Fruit fly (Drosophila melanogaster) whole organism, embryonic: ENCODE measurements around the gene CG32073.

Experiments used
- CG10462 ChIP-seq: fragments of 200-800 bp; sonication (Bioruptor generic); optimal IDR thresholded peaks from 2 replicates; lab custom pipeline; 2016; ENCODE audit warnings: missing biosample characterization, missing genetic modification characterization
- CG15011 ChIP-seq: fragments of 200-800 bp; sonication (Bioruptor generic); optimal IDR thresholded peaks from 3 replicates; lab custom pipeline; 2018; ENCODE audit warnings: missing biosample characterization, mild to moderate bottlenecking, missing genetic modification characterization
- CG30431 ChIP-seq: fragments of 200-800 bp; sonication (Bioruptor generic); optimal IDR thresholded peaks from 2 replicates; lab custom pipeline; 2017; ENCODE audit warnings: missing biosample characterization, missing genetic modification characterization
- CG4360 ChIP-seq: fragments of 200-800 bp; sonication (Bioruptor generic); IDR thresholded peaks from 2 replicates; pipeline ENCODE4 v1.3.6; 2022; ENCODE audit warnings: missing biosample characterization, missing genetic modification characterization
- CG5245 ChIP-seq: fragments of 200-800 bp; sonication (Bioruptor generic); optimal IDR thresholded peaks from 3 replicates; lab custom pipeline; 2016; ENCODE audit warnings: missing biosample characterization, missing genetic modification characterization
- CG9609 ChIP-seq: fragments of 200-800 bp; sonication (Bioruptor generic); optimal IDR thresholded peaks from 3 replicates; lab custom pipeline; 2016; ENCODE audit warnings: missing biosample characterization, missing genetic modification characterization
- Dfd ChIP-seq, 2 experiments: fragments of >200 bp; optimal IDR thresholded peaks; 2 replicates each; lab custom pipeline; 2017; ENCODE audit warnings: missing biosample characterization in 2 of 2, missing genetic modification characterization in 2 of 2
- Dp ChIP-seq: fragments of 200-800 bp; sonication (Bioruptor generic); optimal IDR thresholded peaks from 2 replicates; lab custom pipeline; 2018; ENCODE audit warnings: missing biosample characterization, mild to moderate bottlenecking, missing genetic modification characterization, moderate library complexity
- Nf-YB ChIP-seq: fragments of 200-800 bp; sonication (Bioruptor generic); optimal IDR thresholded peaks from 3 replicates; lab custom pipeline; 2019; ENCODE audit warnings: missing biosample characterization, mild to moderate bottlenecking, missing genetic modification characterization, moderate library complexity
- ac ChIP-seq: fragments of 200-800 bp; sonication (Bioruptor generic); optimal IDR thresholded peaks from 3 replicates; lab custom pipeline; 2017; ENCODE audit warnings: missing biosample characterization, mild to moderate bottlenecking, missing genetic modification characterization
- cad ChIP-seq: fragments of >200 bp; optimal IDR thresholded peaks from 2 replicates; lab custom pipeline; 2017; ENCODE audit warnings: missing biosample characterization, missing genetic modification characterization
- gt ChIP-seq: fragments of 200-800 bp; sonication (Bioruptor generic); IDR thresholded peaks from 2 replicates; pipeline ENCODE4 v1.3.6; 2022; ENCODE audit warnings: missing biosample characterization, missing genetic modification characterization
- sim ChIP-seq: fragments of 200-800 bp; sonication (Bioruptor generic); IDR thresholded peaks from 2 replicates; pipeline ENCODE4 v1.3.6; 2022; ENCODE audit warnings: missing biosample characterization, missing genetic modification characterization
- tap ChIP-seq: fragments of 200-800 bp; optimal IDR thresholded peaks from 3 replicates; lab custom pipeline; 2019; ENCODE audit warnings: missing biosample characterization, mild to moderate bottlenecking, missing genetic modification characterization, moderate library complexity

dm6 chr3L:11107432-11107831, at the start of gene CG32073:
- TF ChIP-seq cad (GFP tag; lab: Kevin White, UChicago), result no peak
- TF ChIP-seq Dfd (GFP tag; optimal IDR thresholded peaks at IDR 0.05; lab: Kevin White, UChicago), result no peak
- TF ChIP-seq sim (GFP tag; lab: Robert Waterston, UW), result no peak
- TF ChIP-seq tap, result peak; percentile 36
- TF ChIP-seq Nf-YB, result no peak
- TF ChIP-seq CG5245 (GFP tag; lab: Kevin White, UChicago), result no peak
- no peak for TF ChIP-seq gt (GFP tag; lab: Robert Waterston, UW)
- no peak for TF ChIP-seq CG30431 (GFP tag; lab: Kevin White, UChicago)
- no peak for TF ChIP-seq ac
- TF ChIP-seq CG10462 (GFP tag; lab: Kevin White, UChicago), result no peak
- TF ChIP-seq CG4360, result no peak
- TF ChIP-seq CG9609 (GFP tag; lab: Kevin White, UChicago), result no peak
- no peak for TF ChIP-seq Dp (GFP tag; lab: Kevin White, UChicago)
- TF ChIP-seq CG15011 (GFP tag; lab: Kevin White, UChicago), result no peak
